Worm (Caenorhabditis elegans): ENCODE measurements around the gene F57C2.5.

The F57C2.5 gene

ce11 chrII:14488661-14489060 is 39.4 kb downstream of the F57C2.5 start, which contains the start of gene usp-14 (continued):
- TF ChIP-seq fkh-3 (tag; optimal IDR thresholded peaks at IDR 0.05): no peak
- no peak for TF ChIP-seq F57C9.4 (tag; optimal IDR thresholded peaks at IDR 0.05)
- peak; percentile 18 for TF ChIP-seq tlf-1 (GFP tag; optimal IDR thresholded peaks at IDR 0.05)
- TF ChIP-seq mel-28 (tag; optimal IDR thresholded peaks at IDR 0.05; ENCODE audit: borderline replicate concordance): no peak
- no peak for TF ChIP-seq sptf-2 (GFP tag; optimal IDR thresholded peaks at IDR 0.05)
- peak; percentile 62 for TF ChIP-seq pbrm-1 (GFP tag; IDR thresholded peaks at IDR 0.05)
- TF ChIP-seq attf-6 (GFP tag; IDR thresholded peaks at IDR 0.05): no peak
- 0 out of 2 replicates have a peak, but pooled peaks have one; percentile 33 for TF ChIP-seq madf-3 (GFP tag; IDR thresholded peaks at IDR 0.05)
- peak; percentile 44; the same call in 1 of the 2 replicates for TF ChIP-seq D2030.7 (GFP tag; IDR thresholded peaks at IDR 0.05)

- TF ChIP-seq ztf-18 (tag; optimal IDR thresholded peaks at IDR 0.05) (no peak), Y56A3A.18 (GFP tag; IDR thresholded peaks at IDR 0.05) (no peak), D2030.7 (GFP tag; IDR thresholded peaks at IDR 0.05) (no peak), egl-18 (GFP tag; IDR thresholded peaks at IDR 0.05) (no peak), let-526 (GFP tag; IDR thresholded peaks at IDR 0.05) (no peak), F57C9.4 (tag; optimal IDR thresholded peaks at IDR 0.05) (no peak), sptf-2 (GFP tag; optimal IDR thresholded peaks at IDR 0.05) (no peak), T26A5.8 (tag; optimal IDR thresholded peaks at IDR 0.05) (no peak), K12H6.12 (tag; optimal IDR thresholded peaks at IDR 0.05) (no peak), ztf-25 (GFP tag; IDR thresholded peaks at IDR 0.05) (no peak), rec-8 (tag; optimal IDR thresholded peaks at IDR 0.05) (no peak), F33H1.4 (GFP tag; IDR thresholded peaks at IDR 0.05) (no peak), bed-2 (GFP tag; IDR thresholded peaks at IDR 0.05) (no peak), pbrm-1 (GFP tag; IDR thresholded peaks at IDR 0.05) (no peak), mcd-1 (GFP tag; IDR thresholded peaks at IDR 0.05) (no peak)
Measured at ce11 chrII:14483813-14484212, 44.2 kb downstream of the F57C2.5 start.

ce11 chrII:14480772-14481171 is 47.3 kb downstream of the F57C2.5 start:
- TF ChIP-seq Y53F4B.3 (GFP tag; IDR thresholded peaks at IDR 0.05) (no peak), gei-17 (GFP tag; optimal IDR thresholded peaks at IDR 0.05) (no peak), C17E4.6 (GFP tag; IDR thresholded peaks at IDR 0.05) (no peak), zfh-2 (GFP tag; conservative IDR thresholded peaks at IDR 0.05) (no peak), zim-3 (tag; optimal IDR thresholded peaks at IDR 0.05) (no peak), F39B2.1 (GFP tag; IDR thresholded peaks at IDR 0.05) (no peak), ceh-27 (GFP tag; optimal IDR thresholded peaks at IDR 0.05) (no peak), C06A6.2 (GFP tag; conservative IDR thresholded peaks at IDR 0.05) (no peak), nhr-80 (tag; optimal IDR thresholded peaks at IDR 0.05) (no peak), chd-7 (tag; optimal IDR thresholded peaks at IDR 0.05) (no peak)

ce11 chrII:14479583-14480245 is 48.3 kb downstream of the F57C2.5 start, which contains the start of gene C13B4.1:
C13B4.1 (minus strand) TSS chrII:14479633.
- TF ChIP-seq ztf-28 (GFP tag; IDR thresholded peaks at IDR 0.05) (no peak), aptf-2 (GFP tag; conservative IDR thresholded peaks at IDR 0.05) (no peak), ceh-79 (tag; optimal IDR thresholded peaks at IDR 0.05) (no peak), dox-1 (GFP tag; IDR thresholded peaks at IDR 0.05) (peak; percentile 67), hmg-1.2 (GFP tag; IDR thresholded peaks at IDR 0.05) (no peak), ceh-40 (GFP tag; IDR thresholded peaks at IDR 0.05) (no peak), D2030.7 (GFP tag; IDR thresholded peaks at IDR 0.05) (peak; percentile 90), him-1 (tag; optimal IDR thresholded peaks at IDR 0.05) (peak; percentile 11), ztf-3 (GFP tag; optimal IDR thresholded peaks at IDR 0.05) (no peak), Y53F4B.3 (GFP tag; IDR thresholded peaks at IDR 0.05) (no peak), ccch-3 (GFP tag; optimal IDR thresholded peaks at IDR 0.05) (no peak), ekl-4 (GFP tag; IDR thresholded peaks at IDR 0.05) (no peak; the same call in 1 of the 2 replicates), bed-2 (GFP tag; IDR thresholded peaks at IDR 0.05) (no peak), snpc-4 (GFP tag; optimal IDR thresholded peaks at IDR 0.05) (no peak), snpc-4 (tag; optimal IDR thresholded peaks at IDR 0.05) (peak in 1 of 4 experiments; percentile 16), ets-4 (GFP tag; optimal IDR thresholded peaks at IDR 0.05) (no peak), ama-1 (optimal IDR thresholded peaks at IDR 0.05) (no peak), ama-1 (GFP tag; optimal IDR thresholded peaks at IDR 0.05) (no peak), F39B2.1 (GFP tag; IDR thresholded peaks at IDR 0.05) (no peak)

Measured in whole organism, young adult.